Worm (Caenorhabditis elegans) whole organism, L1 larva: ENCODE measurements around the gene F56A8.8.

ENCODE experiments used
- C04F5.9 ChIP-seq: sonication (generic microtip); optimal IDR thresholded peaks from 2 replicates; lab custom pipeline; 2016; ENCODE audit warnings: missing genetic modification characterization, missing compliant biosample characterization
- C16A3.4 ChIP-seq: fragments of 150-350 bp; optimal IDR thresholded peaks from 2 replicates; lab custom pipeline; 2014; ENCODE audit warnings: missing biosample characterization, missing genetic modification characterization
- C34B4.2 ChIP-seq: sonication (generic microtip); optimal IDR thresholded peaks from 2 replicates; lab custom pipeline; 2017; ENCODE audit warnings: mild to moderate bottlenecking, missing genetic modification characterization, missing compliant biosample characterization
- Y116A8C.19 ChIP-seq: sonication (generic microtip); optimal IDR thresholded peaks from 2 replicates; lab custom pipeline; 2016; ENCODE audit warnings: missing compliant biosample characterization, missing genetic modification characterization, borderline replicate concordance
- alr-1 ChIP-seq: fragments of 200-800 bp; sonication (Bioruptor generic); optimal IDR thresholded peaks from 2 replicates; lab custom pipeline; 2018; ENCODE audit warnings: borderline replicate concordance, mild to moderate bottlenecking, missing genetic modification characterization, missing compliant biosample characterization
- aly-2 ChIP-seq: fragments of 150-350 bp; optimal IDR thresholded peaks from 2 replicates; lab custom pipeline; 2014; ENCODE audit warnings: missing biosample characterization, missing genetic modification characterization
- ama-1 ChIP-seq: fragments of 150-350 bp; optimal IDR thresholded peaks from 2 replicates; lab custom pipeline; 2014
- ceh-63 ChIP-seq: fragments of 200-800 bp; sonication (Bioruptor generic); optimal IDR thresholded peaks from 2 replicates; lab custom pipeline; 2018; ENCODE audit warnings: mild to moderate bottlenecking, missing genetic modification characterization, missing compliant biosample characterization
- ceh-8 ChIP-seq: fragments of 200-800 bp; sonication (Bioruptor generic); optimal IDR thresholded peaks from 2 replicates; lab custom pipeline; 2018; ENCODE audit warnings: mild to moderate bottlenecking, missing genetic modification characterization, moderate library complexity, missing compliant biosample characterization
- ceh-82 ChIP-seq, 3 experiments: fragments of 150-350 bp in 1 of 3; sonication (generic microtip) in 2 of 3; optimal IDR thresholded peaks; 2 replicates each; lab custom pipeline; 2014 to 2017; ENCODE audit warnings: missing biosample characterization in 3 of 3, missing genetic modification characterization in 3 of 3
- dpl-1 ChIP-seq, 3 experiments: fragments of 150-350 bp in 2 of 3; sonication (generic microtip) in 1 of 3; optimal IDR thresholded peaks; 2 replicates each; lab custom pipeline; 2014 to 2017; ENCODE audit warnings: missing biosample characterization in 3 of 3, missing genetic modification characterization in 3 of 3, missing genetic modification reagents in 3 of 3
- dsc-1 ChIP-seq: sonication (generic microtip); optimal IDR thresholded peaks from 2 replicates; lab custom pipeline; 2016; ENCODE audit warnings: mild to moderate bottlenecking, missing genetic modification characterization, missing compliant biosample characterization
- efl-3 ChIP-seq: fragments of 200-800 bp; sonication (Bioruptor generic); optimal IDR thresholded peaks from 2 replicates; lab custom pipeline; 2018; ENCODE audit warnings: mild to moderate bottlenecking, missing genetic modification characterization, missing compliant biosample characterization
- egl-13 ChIP-seq: sonication (generic microtip); optimal IDR thresholded peaks from 2 replicates; lab custom pipeline; 2016; ENCODE audit warnings: missing genotype, missing genetic modification reagents, missing genetic modification characterization, missing compliant biosample characterization
- egl-27 ChIP-seq, 2 experiments: fragments of 150-350 bp in 1 of 2; sonication (generic microtip); optimal IDR thresholded peaks; 3 replicates each; lab custom pipeline; 2017 to 2018; ENCODE audit warnings: missing biosample characterization in 2 of 2, missing genetic modification characterization in 2 of 2, missing genetic modification reagents in 2 of 2
- elt-2 ChIP-seq: sonication (generic microtip); optimal IDR thresholded peaks from 2 replicates; lab custom pipeline; 2016; ENCODE audit warnings: missing genetic modification characterization, mild to moderate bottlenecking, inconsistent platforms, missing compliant biosample characterization, missing genetic modification reagents
- elt-3 ChIP-seq, 6 experiments: fragments of 150-350 bp in 1 of 6; sonication (generic microtip); optimal IDR thresholded peaks; 2 replicates each; lab custom pipeline; 2017 to 2018; ENCODE audit warnings: missing biosample characterization in 6 of 6, missing genetic modification characterization in 6 of 6, inconsistent platforms in 1 of 6
- fkh-10 ChIP-seq: sonication (generic microtip); optimal IDR thresholded peaks from 2 replicates; lab custom pipeline; 2017; ENCODE audit warnings: missing biosample characterization, missing genetic modification reagents, missing genetic modification characterization
- fkh-4 ChIP-seq: sonication (generic microtip); optimal IDR thresholded peaks from 2 replicates; lab custom pipeline; 2016; ENCODE audit warnings: missing compliant biosample characterization, missing genetic modification characterization, borderline replicate concordance
- fos-1 ChIP-seq: fragments of 150-350 bp; optimal IDR thresholded peaks from 2 replicates; lab custom pipeline; 2014; ENCODE audit warnings: missing biosample characterization, missing genetic modification characterization
- grh-1 ChIP-seq: fragments of 200-800 bp; sonication (Bioruptor generic); IDR thresholded peaks from 2 replicates; pipeline ENCODE4 v1.3.6; 2022; ENCODE audit warnings: missing genetic modification reagents, missing genetic modification characterization, missing compliant biosample characterization
- hlh-17 ChIP-seq: fragments of 200-800 bp; sonication (Bioruptor generic); optimal IDR thresholded peaks from 2 replicates; lab custom pipeline; 2018; ENCODE audit warnings: missing genetic modification characterization, mild to moderate bottlenecking, missing compliant biosample characterization, moderate library complexity, borderline replicate concordance
- hlh-4 ChIP-seq: sonication (generic microtip); optimal IDR thresholded peaks from 2 replicates; lab custom pipeline; 2016; ENCODE audit warnings: mild to moderate bottlenecking, missing genetic modification characterization, missing compliant biosample characterization
- hpl-2 ChIP-seq: fragments of 150-350 bp; optimal IDR thresholded peaks from 2 replicates; lab custom pipeline; 2014; ENCODE audit warnings: missing biosample characterization, missing genetic modification reagents, missing genetic modification characterization
- jun-1 ChIP-seq: fragments of 150-350 bp; optimal IDR thresholded peaks from 2 replicates; lab custom pipeline; 2014; ENCODE audit warnings: missing biosample characterization, missing genetic modification reagents, missing genetic modification characterization
- lin-35 ChIP-seq, 2 experiments: fragments of 150-350 bp; optimal IDR thresholded peaks; 2 replicates each; lab custom pipeline; 2014; ENCODE audit warnings: missing biosample characterization in 2 of 2, missing genetic modification characterization in 2 of 2, missing genetic modification reagents in 2 of 2
- lin-39 ChIP-seq: fragments of 150-350 bp; optimal IDR thresholded peaks from 2 replicates; lab custom pipeline; 2014; ENCODE audit warnings: missing biosample characterization, missing genetic modification reagents, missing genetic modification characterization
- lsy-2 ChIP-seq, 2 experiments: fragments of 150-350 bp; optimal IDR thresholded peaks; 2 replicates each; lab custom pipeline; 2014; ENCODE audit warnings: missing biosample characterization in 2 of 2, missing genetic modification characterization in 2 of 2
- mab-9 ChIP-seq: fragments of 200-800 bp; sonication (Bioruptor generic); IDR thresholded peaks from 2 replicates; pipeline ENCODE4 v1.3.6; 2022; ENCODE audit warnings: missing genetic modification reagents, missing genetic modification characterization, missing compliant biosample characterization
- mdl-1 ChIP-seq, 2 experiments: fragments of 150-350 bp; optimal IDR thresholded peaks; 2 replicates each; lab custom pipeline; 2014 to 2017; ENCODE audit warnings: missing biosample characterization in 2 of 2, missing genetic modification characterization in 2 of 2, inconsistent platforms in 1 of 2
- mep-1 ChIP-seq: fragments of 150-350 bp; optimal IDR thresholded peaks from 2 replicates; lab custom pipeline; 2014; ENCODE audit warnings: missing biosample characterization, missing genetic modification characterization
- nhr-12 ChIP-seq: sonication (generic microtip); optimal IDR thresholded peaks from 2 replicates; lab custom pipeline; 2017; ENCODE audit warnings: missing biosample characterization, missing genetic modification characterization
- nhr-19 ChIP-seq: fragments of 200-800 bp; sonication (Bioruptor generic); conservative IDR thresholded peaks from 2 replicates; pipeline ENCODE4 v1.3.6; 2022; ENCODE audit warnings: missing genetic modification characterization, missing compliant biosample characterization
- nhr-237 ChIP-seq: fragments of 150-350 bp; optimal IDR thresholded peaks from 2 replicates; lab custom pipeline; 2014; ENCODE audit warnings: missing biosample characterization, missing genetic modification characterization
- nhr-47 ChIP-seq: sonication (generic microtip); optimal IDR thresholded peaks from 2 replicates; lab custom pipeline; 2016; ENCODE audit warnings: mild to moderate bottlenecking, missing genetic modification characterization, moderate library complexity, missing compliant biosample characterization
- nhr-71 ChIP-seq: sonication (generic microtip); optimal IDR thresholded peaks from 2 replicates; lab custom pipeline; 2016; ENCODE audit warnings: mild to moderate bottlenecking, missing genetic modification characterization, moderate library complexity, missing compliant biosample characterization
- nhr-76 ChIP-seq: sonication (generic microtip); optimal IDR thresholded peaks from 2 replicates; lab custom pipeline; 2017; ENCODE audit warnings: missing biosample characterization, missing genetic modification characterization
- nhr-77 ChIP-seq: fragments of 150-350 bp; optimal IDR thresholded peaks from 2 replicates; lab custom pipeline; 2014; ENCODE audit warnings: missing biosample characterization, missing genetic modification characterization
- nhr-84 ChIP-seq: sonication (generic microtip); optimal IDR thresholded peaks from 2 replicates; lab custom pipeline; 2017; ENCODE audit warnings: missing biosample characterization, missing genetic modification characterization
- nhr-90 ChIP-seq: sonication (generic microtip); optimal IDR thresholded peaks from 2 replicates; lab custom pipeline; 2016; ENCODE audit warnings: mild to moderate bottlenecking, missing genetic modification characterization, missing compliant biosample characterization; ENCODE audit not compliant: poor library complexity
- pax-3 ChIP-seq: fragments of 200-800 bp; sonication (Bioruptor generic); optimal IDR thresholded peaks from 2 replicates; lab custom pipeline; 2018; ENCODE audit warnings: mild to moderate bottlenecking, missing genetic modification characterization, moderate library complexity, missing compliant biosample characterization
- skn-1 ChIP-seq: fragments of 150-350 bp; optimal IDR thresholded peaks from 2 replicates; lab custom pipeline; 2014; ENCODE audit warnings: missing biosample characterization, missing genetic modification characterization
- snu-23 ChIP-seq: sonication (generic microtip); optimal IDR thresholded peaks from 2 replicates; lab custom pipeline; 2016; ENCODE audit warnings: missing genetic modification characterization, missing compliant biosample characterization
- sox-4 ChIP-seq: sonication (generic microtip); optimal IDR thresholded peaks from 2 replicates; lab custom pipeline; 2016; ENCODE audit warnings: missing genetic modification characterization, missing compliant biosample characterization
- swsn-7 ChIP-seq: sonication (generic microtip); optimal IDR thresholded peaks from 2 replicates; lab custom pipeline; 2016; ENCODE audit warnings: missing genetic modification characterization, missing compliant biosample characterization
- tbx-2 ChIP-seq: sonication (generic microtip); optimal IDR thresholded peaks from 2 replicates; lab custom pipeline; 2016; ENCODE audit warnings: missing genetic modification characterization, missing compliant biosample characterization
- tlp-1 ChIP-seq: fragments of 150-350 bp; optimal IDR thresholded peaks from 2 replicates; lab custom pipeline; 2014; ENCODE audit warnings: missing biosample characterization, missing genetic modification characterization
- unc-130 ChIP-seq: fragments of 150-350 bp; optimal IDR thresholded peaks from 2 replicates; lab custom pipeline; 2017; ENCODE audit warnings: missing biosample characterization, missing genetic modification characterization, inconsistent platforms
- unc-30 ChIP-seq: sonication (generic microtip); optimal IDR thresholded peaks from 2 replicates; lab custom pipeline; 2017; ENCODE audit warnings: missing biosample characterization, missing genetic modification characterization
- unc-86 ChIP-seq: sonication (generic microtip); optimal IDR thresholded peaks from 2 replicates; lab custom pipeline; 2016; ENCODE audit warnings: missing genetic modification characterization, missing compliant biosample characterization
- unc-98 ChIP-seq: fragments of 200-800 bp; sonication (Bioruptor generic); IDR thresholded peaks from 2 replicates; pipeline ENCODE4 v1.3.6; 2022; ENCODE audit warnings: missing genetic modification characterization, missing compliant biosample characterization
- zag-1 ChIP-seq: fragments of 150-350 bp; optimal IDR thresholded peaks from 2 replicates; lab custom pipeline; 2014; ENCODE audit warnings: missing biosample characterization, missing genetic modification characterization
- zip-4 ChIP-seq: fragments of 200-800 bp; sonication (Bioruptor generic); optimal IDR thresholded peaks from 2 replicates; lab custom pipeline; 2018; ENCODE audit warnings: mild to moderate bottlenecking, missing genetic modification characterization, moderate library complexity, missing compliant biosample characterization
- ztf-4 ChIP-seq: fragments of 150-350 bp; optimal IDR thresholded peaks from 2 replicates; lab custom pipeline; 2014; ENCODE audit warnings: missing biosample characterization, missing genetic modification characterization

The F56A8.8 gene

DNA sequence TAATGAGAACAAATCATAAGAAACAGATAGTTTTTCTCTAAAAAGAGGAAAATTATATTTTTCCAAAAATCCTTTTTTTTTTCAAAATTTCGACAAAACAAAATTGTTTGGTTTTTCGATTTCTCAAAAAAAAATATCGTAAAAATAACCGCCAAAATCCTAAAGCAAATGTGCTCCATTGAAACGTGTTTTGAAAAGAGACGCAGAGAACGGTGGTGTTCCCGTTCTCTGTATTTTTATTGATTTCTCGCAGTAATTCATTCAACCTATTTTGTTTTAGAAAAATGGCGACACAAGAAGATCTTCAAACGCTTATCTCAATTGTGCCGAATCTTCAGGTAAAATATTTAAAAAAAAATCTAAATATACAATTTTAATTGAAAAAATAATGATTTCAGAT lies 28.3 kb downstream of the F56A8.8 start, which contains the start of gene Y43F4B.10 (continued):
- TF ChIP-seq elt-3 (tag; optimal IDR thresholded peaks at IDR 0.05; lab: Kevin White, UChicago) (no peak), fkh-10 (GFP tag; lab: Kevin White, UChicago) (no peak), nhr-76 (tag; lab: Kevin White, UChicago) (no peak), nhr-47 (tag; lab: Kevin White, UChicago) (peak; percentile 28), unc-86 (tag; lab: Kevin White, UChicago) (no peak), grh-1 (GFP tag; lab: Robert Waterston, UW) (no peak), mab-9 (GFP tag; lab: Robert Waterston, UW) (no peak), mep-1 (tag; lab: Kevin White, UChicago) (peak; percentile 45), nhr-237 (tag; lab: Kevin White, UChicago) (no peak), hlh-4 (no peak), egl-13 (tag; lab: Kevin White, UChicago) (no peak), nhr-12 (tag; lab: Kevin White, UChicago) (no peak), dpl-1 (GFP tag; optimal IDR thresholded peaks at IDR 0.05; lab: Kevin White, UChicago) (peak; percentile 42 to 74 (median 51)), ztf-4 (tag; lab: Kevin White, UChicago) (no peak), zip-4 (GFP tag; lab: Kevin White, UChicago) (no peak), dsc-1 (tag; lab: Kevin White, UChicago) (no peak), fos-1 (no peak), ceh-63 (no peak), efl-3 (GFP tag; lab: Kevin White, UChicago) (no peak), lin-35 (GFP tag; optimal IDR thresholded peaks at IDR 0.05; lab: Kevin White, UChicago) (peak; percentile 50 to 69), aly-2 (no peak), nhr-84 (no peak), zag-1 (no peak), nhr-19 (no peak), nhr-77 (tag; lab: Kevin White, UChicago) (no peak), jun-1 (tag; lab: Kevin White, UChicago) (no peak), unc-98 (no peak), swsn-7 (tag; lab: Kevin White, UChicago) (no peak), tlp-1 (tag; lab: Kevin White, UChicago) (no peak), ama-1 (lab: Kevin White, UChicago) (no peak), C04F5.9 (tag; lab: Kevin White, UChicago) (no peak), Y116A8C.19 (no peak), hpl-2 (GFP tag; lab: Kevin White, UChicago) (no peak), hlh-17 (no peak), skn-1 (no peak), alr-1 (tag; lab: Kevin White, UChicago) (no peak), tbx-2 (tag; lab: Kevin White, UChicago) (no peak), ceh-8 (GFP tag; lab: Kevin White, UChicago) (no peak), lin-39 (no peak), pax-3 (tag; lab: Kevin White, UChicago) (no peak), ceh-82 (tag; optimal IDR thresholded peaks at IDR 0.05; lab: Kevin White, UChicago) (peak in 1 of 3 experiments; percentile 10), lsy-2 (tag; optimal IDR thresholded peaks at IDR 0.05; lab: Kevin White, UChicago) (peak in 1 of 2 experiments; percentile 64), snu-23 (GFP tag; lab: Kevin White, UChicago) (peak; percentile 30), mdl-1 (tag; optimal IDR thresholded peaks at IDR 0.05; lab: Kevin White, UChicago) (no peak), elt-2 (tag; lab: Kevin White, UChicago) (no peak), C16A3.4 (tag; lab: Kevin White, UChicago) (no peak), sox-4 (tag; lab: Kevin White, UChicago) (no peak), fkh-4 (tag; lab: Kevin White, UChicago) (no peak), C34B4.2 (no peak), nhr-90 (no peak), egl-27 (tag; optimal IDR thresholded peaks at IDR 0.05; lab: Kevin White, UChicago) (no peak), unc-130 (tag; lab: Kevin White, UChicago) (no peak), unc-30 (tag; lab: Kevin White, UChicago) (no peak), nhr-71 (tag; lab: Kevin White, UChicago) (no peak)
